Worm (Caenorhabditis elegans) whole organism, L2 larva: ENCODE data around the gene csn-1.
"Not testable (repeated sequence)": the region's sequence is repeated elsewhere in the genome, so short reads cannot be mapped to it uniquely, and the experiment has no call there.

Source experiments
- C34F6.9 ChIP-seq: fragments of 150-350 bp; optimal IDR thresholded peaks from 2 replicates; lab custom pipeline; 2014; ENCODE audit warnings: missing biosample characterization, missing genetic modification characterization
- F13H6.1 ChIP-seq: sonication (generic microtip); optimal IDR thresholded peaks from 2 replicates; lab custom pipeline; 2016; ENCODE audit warnings: missing genetic modification characterization, missing compliant biosample characterization
- R02D3.7 ChIP-seq: fragments of 150-350 bp; optimal IDR thresholded peaks from 2 replicates; lab custom pipeline; 2014; ENCODE audit warnings: missing biosample characterization, missing genetic modification characterization
- Y55F3AM.14 ChIP-seq: fragments of 200-800 bp; sonication (Bioruptor generic); optimal IDR thresholded peaks from 2 replicates; lab custom pipeline; 2018; ENCODE audit warnings: mild to moderate bottlenecking, missing genetic modification characterization, missing compliant biosample characterization
- ZK546.5 ChIP-seq: sonication (generic microtip); optimal IDR thresholded peaks from 2 replicates; lab custom pipeline; 2017; ENCODE audit warnings: missing biosample characterization, missing genetic modification characterization
- alr-1 ChIP-seq: fragments of 150-350 bp; optimal IDR thresholded peaks from 2 replicates; lab custom pipeline; 2014; ENCODE audit warnings: missing biosample characterization, missing genetic modification characterization
- aly-2 ChIP-seq: fragments of 150-350 bp; optimal IDR thresholded peaks from 2 replicates; lab custom pipeline; 2014; ENCODE audit warnings: missing biosample characterization, missing genetic modification characterization
- ama-1 ChIP-seq: fragments of 150-350 bp; optimal IDR thresholded peaks from 2 replicates; lab custom pipeline; 2018; ENCODE audit warnings: inconsistent platforms
- blmp-1 ChIP-seq: sonication (generic microtip); optimal IDR thresholded peaks from 2 replicates; lab custom pipeline; 2017; ENCODE audit warnings: missing genetic modification characterization, mild to moderate bottlenecking, missing compliant biosample characterization, antibody characterized with exemption, moderate library complexity; ENCODE audit not compliant: insufficient read depth
- ceh-16 ChIP-seq: fragments of 150-350 bp; optimal IDR thresholded peaks from 2 replicates; lab custom pipeline; 2014; ENCODE audit warnings: missing biosample characterization, missing genetic modification characterization
- ceh-82 ChIP-seq: fragments of 150-350 bp; optimal IDR thresholded peaks from 2 replicates; lab custom pipeline; 2014; ENCODE audit warnings: missing biosample characterization, missing genetic modification characterization
- crh-2 ChIP-seq: sonication (generic microtip); optimal IDR thresholded peaks from 2 replicates; lab custom pipeline; 2017; ENCODE audit warnings: missing biosample characterization, missing genetic modification characterization
- dmd-4 ChIP-seq: sonication (generic microtip); optimal IDR thresholded peaks from 2 replicates; lab custom pipeline; 2017; ENCODE audit warnings: missing biosample characterization, missing genetic modification characterization
- egl-27 ChIP-seq: sonication (generic microtip); optimal IDR thresholded peaks from 3 replicates; lab custom pipeline; 2017; ENCODE audit warnings: missing biosample characterization, missing genetic modification reagents, missing genetic modification characterization
- elt-1 ChIP-seq: fragments of 150-350 bp; optimal IDR thresholded peaks from 2 replicates; lab custom pipeline; 2014; ENCODE audit warnings: missing biosample characterization, missing genetic modification characterization
- elt-3 ChIP-seq: sonication (generic microtip); optimal IDR thresholded peaks from 2 replicates; lab custom pipeline; 2017; ENCODE audit warnings: missing biosample characterization, missing genetic modification characterization
- fos-1 ChIP-seq: fragments of 150-350 bp; optimal IDR thresholded peaks from 2 replicates; lab custom pipeline; 2014; ENCODE audit warnings: missing biosample characterization, missing genetic modification characterization
- gmeb-1 ChIP-seq: fragments of 150-350 bp; optimal IDR thresholded peaks from 2 replicates; lab custom pipeline; 2014; ENCODE audit warnings: missing biosample characterization, missing genetic modification characterization
- lin-11 ChIP-seq: fragments of 150-350 bp; sonication (generic microtip); optimal IDR thresholded peaks from 2 replicates; lab custom pipeline; 2014; ENCODE audit warnings: missing biosample characterization, missing genetic modification characterization, inconsistent platforms, mixed read lengths
- lin-13 ChIP-seq: fragments of 150-350 bp; optimal IDR thresholded peaks from 2 replicates; lab custom pipeline; 2014; ENCODE audit warnings: missing biosample characterization, missing genetic modification reagents, missing genetic modification characterization
- lin-39 ChIP-seq: fragments of 150-350 bp; optimal IDR thresholded peaks from 2 replicates; lab custom pipeline; 2014; ENCODE audit warnings: missing biosample characterization, missing genetic modification reagents, missing genetic modification characterization
- lsy-2 ChIP-seq, 2 experiments: fragments of 150-350 bp in 1 of 2; sonication (generic microtip) in 1 of 2; optimal IDR thresholded peaks; 2 replicates each; lab custom pipeline; 2014 to 2017; ENCODE audit warnings: missing biosample characterization in 2 of 2, missing genetic modification characterization in 2 of 2
- mab-5 ChIP-seq: fragments of 150-350 bp; optimal IDR thresholded peaks from 2 replicates; lab custom pipeline; 2014; ENCODE audit warnings: missing biosample characterization, missing genetic modification characterization
- mbf-1 ChIP-seq: sonication (generic microtip); optimal IDR thresholded peaks from 2 replicates; lab custom pipeline; 2017; ENCODE audit warnings: missing biosample characterization, missing genetic modification characterization
- mdl-1 ChIP-seq, 2 experiments: fragments of 150-350 bp in 1 of 2; sonication (generic microtip) in 1 of 2; optimal IDR thresholded peaks; 2 replicates each; lab custom pipeline; 2017; ENCODE audit warnings: missing biosample characterization in 2 of 2, missing genetic modification characterization in 2 of 2
- nhr-10 ChIP-seq: sonication (generic microtip); optimal IDR thresholded peaks from 2 replicates; lab custom pipeline; 2017; ENCODE audit warnings: missing biosample characterization, missing genetic modification characterization
- nhr-11 ChIP-seq: fragments of 150-350 bp; optimal IDR thresholded peaks from 2 replicates; lab custom pipeline; 2014; ENCODE audit warnings: missing biosample characterization, missing genetic modification characterization
- nhr-12 ChIP-seq: fragments of 150-350 bp; optimal IDR thresholded peaks from 2 replicates; lab custom pipeline; 2014; ENCODE audit warnings: missing biosample characterization, missing genetic modification characterization
- nhr-129 ChIP-seq: fragments of 150-350 bp; optimal IDR thresholded peaks from 2 replicates; lab custom pipeline; 2014; ENCODE audit warnings: missing biosample characterization, missing genetic modification characterization
- nhr-23 ChIP-seq: fragments of 150-350 bp; optimal IDR thresholded peaks from 2 replicates; lab custom pipeline; 2014; ENCODE audit warnings: missing biosample characterization, missing genetic modification reagents, missing genetic modification characterization
- nhr-237 ChIP-seq: fragments of 150-350 bp; optimal IDR thresholded peaks from 2 replicates; lab custom pipeline; 2014; ENCODE audit warnings: missing biosample characterization, missing genetic modification characterization
- nhr-25 ChIP-seq: fragments of 150-350 bp; sonication (generic microtip); optimal IDR thresholded peaks from 3 replicates; lab custom pipeline; 2014; ENCODE audit warnings: missing biosample characterization, missing genetic modification characterization
- nhr-77 ChIP-seq: fragments of 150-350 bp; optimal IDR thresholded peaks from 2 replicates; lab custom pipeline; 2014; ENCODE audit warnings: missing biosample characterization, missing genetic modification characterization
- peb-1 ChIP-seq: fragments of 150-350 bp; optimal IDR thresholded peaks from 2 replicates; lab custom pipeline; 2014; ENCODE audit warnings: missing biosample characterization, missing genetic modification characterization
- sem-4 ChIP-seq: fragments of 150-350 bp; optimal IDR thresholded peaks from 2 replicates; lab custom pipeline; 2014; ENCODE audit warnings: missing biosample characterization, missing genetic modification reagents, missing genetic modification characterization
- skn-1 ChIP-seq: sonication (generic microtip); optimal IDR thresholded peaks from 2 replicates; lab custom pipeline; 2017; ENCODE audit warnings: missing biosample characterization, missing genetic modification characterization
- sma-3 ChIP-seq: sonication (generic microtip); optimal IDR thresholded peaks from 2 replicates; lab custom pipeline; 2016; ENCODE audit warnings: missing genetic modification reagents, missing genetic modification characterization, missing compliant biosample characterization
- sma-9 ChIP-seq, 2 experiments: fragments of 150-350 bp in 1 of 2; sonication (generic microtip) in 1 of 2; optimal IDR thresholded peaks; 2 replicates each; lab custom pipeline; 2014 to 2016; ENCODE audit warnings: missing genetic modification characterization in 2 of 2, mild to moderate bottlenecking in 1 of 2, missing biosample characterization in 1 of 2, missing compliant biosample characterization in 1 of 2, missing genetic modification reagents in 1 of 2, moderate library complexity in 1 of 2
- snpc-4 ChIP-seq: fragments of 150-350 bp; optimal IDR thresholded peaks from 2 replicates; lab custom pipeline; 2014; ENCODE audit warnings: missing biosample characterization, missing genetic modification characterization
- unc-39 ChIP-seq: fragments of 150-350 bp; optimal IDR thresholded peaks from 2 replicates; lab custom pipeline; 2014; ENCODE audit warnings: missing biosample characterization, missing genetic modification characterization
- unc-55 ChIP-seq: fragments of 150-350 bp; sonication (generic microtip); optimal IDR thresholded peaks from 3 replicates; lab custom pipeline; 2014; ENCODE audit warnings: missing biosample characterization, missing genetic modification reagents, missing genetic modification characterization
- unc-62 ChIP-seq: fragments of 150-350 bp; optimal IDR thresholded peaks from 2 replicates; lab custom pipeline; 2014; ENCODE audit warnings: missing biosample characterization, missing genetic modification reagents, missing genetic modification characterization
- zag-1 ChIP-seq: fragments of 150-350 bp; optimal IDR thresholded peaks from 2 replicates; lab custom pipeline; 2014; ENCODE audit warnings: missing biosample characterization, missing genetic modification characterization
- ztf-1 ChIP-seq: fragments of 200-800 bp; sonication (Bioruptor generic); conservative IDR thresholded peaks from 2 replicates; pipeline ENCODE4 v1.3.6; 2022; ENCODE audit warnings: missing genetic modification characterization, missing compliant biosample characterization
- ztf-11 ChIP-seq: sonication (generic microtip); optimal IDR thresholded peaks from 2 replicates; lab custom pipeline; 2017; ENCODE audit warnings: missing biosample characterization, missing genetic modification characterization
- ztf-4 ChIP-seq: fragments of 150-350 bp; optimal IDR thresholded peaks from 2 replicates; lab custom pipeline; 2014; ENCODE audit warnings: missing biosample characterization, missing genetic modification characterization

csn-1 gene

ce11 chrV:17865309-17865708, 5.1 kb downstream of the csn-1 start, which contains the start of gene Y59A8A.8:
Gene Y59A8A.8 (plus strand): TSS chrV:17865609.
- TF ChIP-seq sma-3; lin-11; nhr-25 (tag; lab: Kevin White, UChicago): not testable (repeated sequence)

ce11 chrV:17859519-17859918, 10.9 kb downstream of the csn-1 start:
- TF ChIP-seq gmeb-1 (tag; lab: Kevin White, UChicago) (no peak), lin-11 (no peak), unc-39 (no peak), nhr-77 (no peak), alr-1 (tag; lab: Kevin White, UChicago) (no peak), nhr-11 (tag; lab: Kevin White, UChicago) (no peak), nhr-237 (no peak), ama-1 (lab: Kevin White, UChicago) (no peak), sem-4 (tag; lab: Kevin White, UChicago) (no peak), lin-13 (GFP tag; lab: Kevin White, UChicago) (no peak), mab-5 (tag; lab: Kevin White, UChicago) (no peak), nhr-10 (tag; lab: Kevin White, UChicago) (no peak)

ce11 chrV:17859065-17859464, 11.4 kb downstream of the csn-1 start:
- no peak for TF ChIP-seq ama-1 (lab: Kevin White, UChicago)
- TF ChIP-seq ZK546.5 (tag; lab: Kevin White, UChicago), result no peak
- no peak for TF ChIP-seq nhr-237

ce11 chrV:17857901-17858300, 12.6 kb downstream of the csn-1 start:
- TF ChIP-seq nhr-11 (tag; lab: Kevin White, UChicago), result no peak
- TF ChIP-seq mbf-1 (tag; lab: Kevin White, UChicago), result no peak
- TF ChIP-seq unc-62 (GFP tag; lab: Kevin White, UChicago), result no peak
- TF ChIP-seq nhr-23 (tag; lab: Kevin White, UChicago), result no peak
- TF ChIP-seq unc-55 (GFP tag; lab: Kevin White, UChicago), result peak; percentile 87
- no peak for TF ChIP-seq alr-1 (tag; lab: Kevin White, UChicago)
- TF ChIP-seq skn-1 (tag; lab: Kevin White, UChicago), result no peak
- peak; percentile 13 for TF ChIP-seq mab-5 (tag; lab: Kevin White, UChicago)
- peak; percentile 52 for TF ChIP-seq gmeb-1 (tag; lab: Kevin White, UChicago)
- no peak for TF ChIP-seq unc-39
- TF ChIP-seq ZK546.5 (tag; lab: Kevin White, UChicago), result no peak
- TF ChIP-seq nhr-237, result peak; percentile 32
- TF ChIP-seq ceh-16 (tag; lab: Kevin White, UChicago), result peak; percentile 23
- TF ChIP-seq nhr-77, result no peak
- peak; percentile 74 for TF ChIP-seq zag-1 (tag; lab: Kevin White, UChicago)
- peak; percentile 72 for TF ChIP-seq sma-3
- peak; percentile 29 for TF ChIP-seq blmp-1 (tag; lab: Kevin White, UChicago)
- peak; percentile 69 for TF ChIP-seq fos-1 (tag; lab: Kevin White, UChicago)
- TF ChIP-seq sem-4 (tag; lab: Kevin White, UChicago), result peak; percentile 55
- peak; percentile 94 for TF ChIP-seq F13H6.1 (tag; lab: Kevin White, UChicago)
- TF ChIP-seq C34F6.9 (tag; lab: Kevin White, UChicago), result peak; percentile 88
- TF ChIP-seq ama-1 (lab: Kevin White, UChicago), result no peak
- TF ChIP-seq ceh-82 (tag; lab: Kevin White, UChicago), result no peak
- TF ChIP-seq ztf-4 (tag; lab: Kevin White, UChicago), result no peak
- TF ChIP-seq lin-13 (GFP tag; lab: Kevin White, UChicago), result peak; percentile 78
- TF ChIP-seq mdl-1 (tag; optimal IDR thresholded peaks at IDR 0.05; lab: Kevin White, UChicago), result peak; percentile 34 to 74
- TF ChIP-seq elt-1 (tag; lab: Kevin White, UChicago), result no peak
- no peak for TF ChIP-seq elt-3 (tag; lab: Kevin White, UChicago)
- peak; percentile 80 for TF ChIP-seq sma-9 (GFP tag; optimal IDR thresholded peaks at IDR 0.05; lab: Kevin White, UChicago)
- TF ChIP-seq sma-9 (tag; optimal IDR thresholded peaks at IDR 0.05; lab: Kevin White, UChicago), result no peak
- peak; percentile 80 for TF ChIP-seq egl-27 (tag; lab: Kevin White, UChicago)
- peak; percentile 33 for TF ChIP-seq nhr-25 (tag; lab: Kevin White, UChicago)
- TF ChIP-seq lin-11, result peak; percentile 91
- TF ChIP-seq dmd-4 (tag; lab: Kevin White, UChicago), result no peak
- peak; percentile 91 for TF ChIP-seq nhr-129 (tag; lab: Kevin White, UChicago)
- TF ChIP-seq R02D3.7 (tag; lab: Kevin White, UChicago), result no peak
- TF ChIP-seq crh-2 (tag; lab: Kevin White, UChicago), result peak; percentile 96
- TF ChIP-seq ztf-1, result no peak
- TF ChIP-seq nhr-10 (tag; lab: Kevin White, UChicago), result no peak
- no peak for TF ChIP-seq Y55F3AM.14 (GFP tag; lab: Kevin White, UChicago)
- no peak for TF ChIP-seq peb-1 (tag; lab: Kevin White, UChicago)
- TF ChIP-seq snpc-4 (tag; lab: Kevin White, UChicago), result peak; percentile 76
- TF ChIP-seq lin-39 (tag; lab: Kevin White, UChicago), result no peak
- peak; percentile 72 to 91 for TF ChIP-seq lsy-2 (tag; optimal IDR thresholded peaks at IDR 0.05; lab: Kevin White, UChicago)
- no peak for TF ChIP-seq aly-2 (tag; lab: Kevin White, UChicago)
- TF ChIP-seq ztf-11 (tag; lab: Kevin White, UChicago), result peak; percentile 2
- TF ChIP-seq nhr-12 (tag; lab: Kevin White, UChicago), result no peak
